Fruit fly (Drosophila melanogaster): Measurements from ENCODE around the gene Or85d.

The Or85d gene

DNA sequence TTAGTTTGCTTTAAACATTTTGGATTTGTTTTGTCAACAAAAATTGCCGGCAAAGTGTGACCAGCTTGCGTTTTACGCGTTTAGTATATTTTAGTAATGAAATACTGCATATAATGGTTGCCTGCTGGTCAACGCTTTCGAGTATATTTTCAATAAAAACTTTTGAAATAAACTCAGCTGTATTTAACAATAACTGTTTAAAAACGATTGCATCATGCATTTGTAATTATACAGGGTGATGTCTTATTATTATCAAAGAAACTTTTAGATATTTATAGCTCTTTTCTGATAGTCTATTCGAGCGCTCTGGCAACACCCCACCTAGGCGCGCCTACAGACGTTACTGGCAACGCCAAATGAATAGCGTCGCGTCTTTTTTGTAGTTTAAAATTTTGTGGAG lies 11.4 kb downstream of the Or85d start, which contains the start of gene Cenp-C (continued):
- TF ChIP-seq kah (GFP tag; optimal IDR thresholded peaks at IDR 0.05) (no peak), Taf1 (GFP tag; IDR thresholded peaks at IDR 0.05) (no peak), pb (GFP tag; optimal IDR thresholded peaks at IDR 0.05) (no peak), CG11456 (GFP tag; IDR thresholded peaks at IDR 0.05) (no peak), CG10209 (GFP tag; optimal IDR thresholded peaks at IDR 0.05) (no peak), cas (GFP tag; IDR thresholded peaks at IDR 0.05) (no peak), HLH54F (GFP tag; optimal IDR thresholded peaks at IDR 0.05) (peak; percentile 48), CG11093 (GFP tag; IDR thresholded peaks at IDR 0.05) (no peak), sqz (GFP tag; optimal IDR thresholded peaks at IDR 0.05) (no peak), sob (GFP tag; IDR thresholded peaks at IDR 0.05) (no peak), CG17568 (GFP tag; optimal IDR thresholded peaks at IDR 0.05) (no peak), CG13424 (tag; optimal IDR thresholded peaks at IDR 0.05) (peak; percentile 32), CG12942 (GFP tag; optimal IDR thresholded peaks at IDR 0.05) (peak; percentile 25), hkb (optimal IDR thresholded peaks at IDR 0.05) (peak; percentile 69), hkb (GFP tag; IDR thresholded peaks at IDR 0.05) (no peak), chif (GFP tag; optimal IDR thresholded peaks at IDR 0.05) (peak in 1 of 2 experiments; percentile 23), h (optimal IDR thresholded peaks at IDR 0.05) (no peak), CG12744 (GFP tag; optimal IDR thresholded peaks at IDR 0.05) (no peak), row (GFP tag; IDR thresholded peaks at IDR 0.05) (peak; percentile 71; the same call in 2 of the 3 replicates), kay (GFP tag; optimal IDR thresholded peaks at IDR 0.05) (no peak), CG12391 (tag; optimal IDR thresholded peaks at IDR 0.05) (peak; percentile 39), dysf (GFP tag; IDR thresholded peaks at IDR 0.05) (peak; percentile 37; the same call in 1 of the 3 replicates), Bteb2 (GFP tag; optimal IDR thresholded peaks at IDR 0.05) (peak; percentile 18), E2f2 (GFP tag; IDR thresholded peaks at IDR 0.05) (peak; percentile 83), CG31388 (GFP tag; optimal IDR thresholded peaks at IDR 0.05) (no peak), Chrac-16 (GFP tag; optimal IDR thresholded peaks at IDR 0.05) (peak; percentile 14), grau (tag; optimal IDR thresholded peaks at IDR 0.05) (no peak), CG12219 (GFP tag; optimal IDR thresholded peaks at IDR 0.05) (no peak), CG9797 (GFP tag; optimal IDR thresholded peaks at IDR 0.05) (peak; percentile 77), Usf (GFP tag; optimal IDR thresholded peaks at IDR 0.05) (no peak), maf-S (GFP tag; optimal IDR thresholded peaks at IDR 0.05) (no peak), CG1647 (GFP tag; optimal IDR thresholded peaks at IDR 0.05) (no peak), Hr51 (GFP tag; optimal IDR thresholded peaks at IDR 0.05) (peak in 1 of 2 experiments; percentile 18), Ets65A (GFP tag) (peak; percentile 87), crp (GFP tag; optimal IDR thresholded peaks at IDR 0.05) (no peak), CG5180 (GFP tag; optimal IDR thresholded peaks at IDR 0.05) (no peak), CG18476 (GFP tag; optimal IDR thresholded peaks at IDR 0.05) (peak; percentile 41), CG3838 (GFP tag; optimal IDR thresholded peaks at IDR 0.05) (no peak), gfzf (GFP tag; optimal IDR thresholded peaks at IDR 0.05) (peak; percentile 80), Hand (GFP tag; optimal IDR thresholded peaks at IDR 0.05) (no peak), sens (GFP tag) (peak; percentile 84), Side (GFP tag; optimal IDR thresholded peaks at IDR 0.05) (peak; percentile 32), Gsc (GFP tag; IDR thresholded peaks at IDR 0.05) (no peak), insv (GFP tag; optimal IDR thresholded peaks at IDR 0.05) (no peak), sd (tag; optimal IDR thresholded peaks at IDR 0.05) (no peak), psq (GFP tag; optimal IDR thresholded peaks at IDR 0.05) (no peak), Camta (GFP tag; optimal IDR thresholded peaks at IDR 0.05) (peak; percentile 23), NfI (GFP tag; optimal IDR thresholded peaks at IDR 0.05) (peak; percentile 18), mirr (GFP tag; optimal IDR thresholded peaks at IDR 0.05) (no peak), Med (GFP tag) (peak; percentile 87), Fer3 (tag; optimal IDR thresholded peaks at IDR 0.05) (no peak), Dfd (GFP tag; optimal IDR thresholded peaks at IDR 0.05) (no peak), CG4282 (GFP tag; optimal IDR thresholded peaks at IDR 0.05) (no peak)

Data from whole organism, embryonic.